Worm (Caenorhabditis elegans): ENCODE data around the gene hcp-1.
A peak's percentile ranks its signal among the peaks of the same experiment; 100 is the strongest.

Gene hcp-1

ce11 chrV:6559585-6559984 lies 34.4 kb upstream of the hcp-1 start (continued):
- no peak for TF ChIP-seq lsy-2 (tag; optimal IDR thresholded peaks at IDR 0.05)
- 0 out of 2 replicates have a peak, but pooled peaks have one; percentile 42 for TF ChIP-seq mxl-2 (GFP tag; conservative IDR thresholded peaks at IDR 0.05)
- TF ChIP-seq zfp-2 (tag; optimal IDR thresholded peaks at IDR 0.05), result peak; percentile 30
- TF ChIP-seq Y48G9A.11 (GFP tag; IDR thresholded peaks at IDR 0.05), result no peak
- TF ChIP-seq unc-130 (GFP tag; optimal IDR thresholded peaks at IDR 0.05), result peak; percentile 3
- no peak for TF ChIP-seq ztf-7 (tag; optimal IDR thresholded peaks at IDR 0.05)
- TF ChIP-seq lir-3 (tag; optimal IDR thresholded peaks at IDR 0.05), result peak; percentile 39
- TF ChIP-seq F10B5.3 (tag; optimal IDR thresholded peaks at IDR 0.05), result no peak
- no peak for TF ChIP-seq Y75B8A.6 (GFP tag; IDR thresholded peaks at IDR 0.05)
- no peak for TF ChIP-seq T20F7.1 (GFP tag; optimal IDR thresholded peaks at IDR 0.05)
- TF ChIP-seq ZK337.2 (GFP tag; IDR thresholded peaks at IDR 0.05), result no peak; the same call in 1 of the 2 replicates
- TF ChIP-seq unc-62 (GFP tag; optimal IDR thresholded peaks at IDR 0.05 in 1 of 2), result peak in 1 of 2 experiments; percentile 11
- TF ChIP-seq unc-62 (tag; optimal IDR thresholded peaks at IDR 0.05), result no peak
- TF ChIP-seq F37D6.2 (tag; optimal IDR thresholded peaks at IDR 0.05), result no peak
- TF ChIP-seq D1046.2 (GFP tag; IDR thresholded peaks at IDR 0.05), result peak; percentile 52; the same call in 1 of the 2 replicates
- TF ChIP-seq lin-39 (tag; optimal IDR thresholded peaks at IDR 0.05), result no peak
- peak; percentile 69 for TF ChIP-seq madf-9 (GFP tag; conservative IDR thresholded peaks at IDR 0.05)
- TF ChIP-seq dmd-6 (GFP tag; IDR thresholded peaks at IDR 0.05), result no peak; the same call in none of the 2 replicates
- TF ChIP-seq spr-3 (GFP tag; optimal IDR thresholded peaks at IDR 0.05), result peak; percentile 67
- TF ChIP-seq mdt-29 (GFP tag; IDR thresholded peaks at IDR 0.05), result no peak
- peak; percentile 67; the same call in 1 of the 2 replicates for TF ChIP-seq dmd-9 (GFP tag; IDR thresholded peaks at IDR 0.05)
- TF ChIP-seq zfp-3 (GFP tag; conservative IDR thresholded peaks at IDR 0.05), result 0 out of 2 replicates have a peak, but pooled peaks have one; percentile 65
- TF ChIP-seq ama-1 (optimal IDR thresholded peaks at IDR 0.05), result no peak
- peak; percentile 24 for TF ChIP-seq nhr-28 (tag; optimal IDR thresholded peaks at IDR 0.05)
- TF ChIP-seq T26A8.4 (GFP tag; IDR thresholded peaks at IDR 0.05), result no peak
- TF ChIP-seq F44E2.7 (GFP tag; IDR thresholded peaks at IDR 0.05), result peak; percentile 88; the same call in 1 of the 2 replicates
- no peak for TF ChIP-seq tag-97 (GFP tag; IDR thresholded peaks at IDR 0.05)
- TF ChIP-seq skn-1 (tag; optimal IDR thresholded peaks at IDR 0.05), result no peak
- TF ChIP-seq ceh-82 (tag; optimal IDR thresholded peaks at IDR 0.05), result no peak
- TF ChIP-seq daf-8 (GFP tag; IDR thresholded peaks at IDR 0.05), result no peak
- TF ChIP-seq lin-15B (tag; optimal IDR thresholded peaks at IDR 0.05), result no peak
- no peak for TF ChIP-seq lin-29 (GFP tag; IDR thresholded peaks at IDR 0.05)
- no peak for TF ChIP-seq ZK546.5 (tag; optimal IDR thresholded peaks at IDR 0.05)
- 0 out of 4 replicates have a peak, but pooled peaks of 1 of the 2 experiments have one; percentile 52 for TF ChIP-seq madf-5 (GFP tag; IDR thresholded peaks at IDR 0.05)
- TF ChIP-seq dve-1 (tag; optimal IDR thresholded peaks at IDR 0.05; ENCODE audit: insufficient read depth), result no peak
- TF ChIP-seq ceh-32 (tag; optimal IDR thresholded peaks at IDR 0.05; ENCODE audit: poor library complexity), result no peak
- no peak for TF ChIP-seq aly-2 (tag; optimal IDR thresholded peaks at IDR 0.05)
- peak in 1 of 2 experiments; percentile 76 for TF ChIP-seq daf-16 (GFP tag; optimal IDR thresholded peaks at IDR 0.05)
- TF ChIP-seq daf-16 (tag; optimal IDR thresholded peaks at IDR 0.05), result peak; percentile 68
- no peak for TF ChIP-seq hif-1 (tag; optimal IDR thresholded peaks at IDR 0.05)
- TF ChIP-seq snpc-4 (tag; optimal IDR thresholded peaks at IDR 0.05), result no peak
- TF ChIP-seq nhr-25 (tag; optimal IDR thresholded peaks at IDR 0.05; ENCODE audit: borderline replicate concordance, insufficient read depth), result no peak
- no peak for TF ChIP-seq sdz-12 (GFP tag; optimal IDR thresholded peaks at IDR 0.05)
- no peak for TF ChIP-seq nhr-237 (tag; optimal IDR thresholded peaks at IDR 0.05)
- TF ChIP-seq mes-2 (tag; optimal IDR thresholded peaks at IDR 0.05; ENCODE audit: poor library complexity, severe bottlenecking), result no peak
- TF ChIP-seq unc-39 (tag; optimal IDR thresholded peaks at IDR 0.05), result no peak
- TF ChIP-seq ctbp-1 (GFP tag; IDR thresholded peaks at IDR 0.05), result no peak; the same call in 1 of the 2 replicates
- TF ChIP-seq nhr-6 (tag; optimal IDR thresholded peaks at IDR 0.05), result no peak
- no peak for TF ChIP-seq pqm-1 (tag; optimal IDR thresholded peaks at IDR 0.05)
- no peak for TF ChIP-seq nhr-111 (GFP tag; optimal IDR thresholded peaks at IDR 0.05)
- TF ChIP-seq vab-7 (GFP tag; IDR thresholded peaks at IDR 0.05), result no peak; the same call in 1 of the 2 replicates

Measured in whole organism, L4 larva.